Fruit fly (Drosophila melanogaster) whole organism, embryonic: ENCODE results near the gene fok.

Source experiments
- CG10431 ChIP-seq: fragments of 200-800 bp; sonication (Bioruptor generic); optimal IDR thresholded peaks from 3 replicates; lab custom pipeline; 2018; ENCODE audit warnings: missing biosample characterization, mild to moderate bottlenecking, missing genetic modification characterization
- CG10565 ChIP-seq: fragments of 200-800 bp; sonication (Bioruptor generic); optimal IDR thresholded peaks from 3 replicates; lab custom pipeline; 2016; ENCODE audit warnings: missing biosample characterization, mild to moderate bottlenecking, missing genetic modification characterization
- CG11085 ChIP-seq: fragments of 200-800 bp; sonication (Bioruptor generic); IDR thresholded peaks from 2 replicates; pipeline ENCODE4 v1.3.6; 2022; ENCODE audit warnings: missing biosample characterization, missing genetic modification characterization
- CG11695 ChIP-seq: fragments of 200-800 bp; sonication (Bioruptor generic); IDR thresholded peaks from 3 replicates; pipeline ENCODE4 v1.3.6; 2022; ENCODE audit warnings: missing biosample characterization, missing genetic modification characterization
- CG12299 ChIP-seq: fragments of 200-800 bp; sonication (Bioruptor generic); optimal IDR thresholded peaks from 2 replicates; lab custom pipeline; 2018; ENCODE audit warnings: missing biosample characterization, mild to moderate bottlenecking, missing genetic modification characterization
- CG14860 ChIP-seq: fragments of 200-800 bp; sonication (Bioruptor generic); IDR thresholded peaks from 3 replicates; pipeline ENCODE4 v1.3.6; 2022; ENCODE audit warnings: missing biosample characterization, missing genetic modification characterization; ENCODE audit not compliant: partially characterized antibody
- CG14965 ChIP-seq: fragments of 200-800 bp; sonication (Bioruptor generic); optimal IDR thresholded peaks from 2 replicates; lab custom pipeline; 2016; ENCODE audit warnings: missing biosample characterization, missing genetic modification characterization, borderline replicate concordance
- CG17568 ChIP-seq: fragments of 200-800 bp; sonication (Bioruptor generic); optimal IDR thresholded peaks from 2 replicates; lab custom pipeline; 2018; ENCODE audit warnings: missing biosample characterization, mild to moderate bottlenecking, missing genetic modification characterization, moderate library complexity
- CG1792 ChIP-seq: fragments of 200-800 bp; sonication (Bioruptor generic); optimal IDR thresholded peaks from 2 replicates; lab custom pipeline; 2016; ENCODE audit warnings: missing biosample characterization, missing genetic modification characterization
- CG18011 ChIP-seq: fragments of 200-800 bp; sonication (Bioruptor generic); optimal IDR thresholded peaks from 2 replicates; lab custom pipeline; 2017; ENCODE audit warnings: missing biosample characterization, missing genetic modification characterization, mild to moderate bottlenecking, moderate library complexity, missing genotype
- CG18262 ChIP-seq: fragments of 200-800 bp; optimal IDR thresholded peaks from 3 replicates; lab custom pipeline; 2019; ENCODE audit warnings: missing biosample characterization, mild to moderate bottlenecking, missing genetic modification characterization, moderate library complexity
- CG2120 ChIP-seq: fragments of 200-800 bp; sonication (Bioruptor generic); optimal IDR thresholded peaks from 3 replicates; lab custom pipeline; 2016; ENCODE audit warnings: missing biosample characterization, missing genetic modification characterization
- CG2129 ChIP-seq: fragments of 200-800 bp; sonication (Bioruptor generic); IDR thresholded peaks from 2 replicates; pipeline ENCODE4 v1.3.6; 2022; ENCODE audit warnings: missing biosample characterization, missing genetic modification characterization; ENCODE audit not compliant: partially characterized antibody
- CG2889 ChIP-seq: fragments of 200-800 bp; sonication (Bioruptor generic); IDR thresholded peaks from 3 replicates; pipeline ENCODE4 v1.3.6; 2022; ENCODE audit warnings: missing biosample characterization, missing genetic modification characterization
- CG3838 ChIP-seq: fragments of 200-800 bp; sonication (Bioruptor generic); optimal IDR thresholded peaks from 3 replicates; lab custom pipeline; 2016; ENCODE audit warnings: missing biosample characterization, missing genetic modification characterization
- CG8944 ChIP-seq: fragments of 200-800 bp; sonication (Bioruptor generic); optimal IDR thresholded peaks from 3 replicates; lab custom pipeline; 2016; ENCODE audit warnings: missing biosample characterization, missing genetic modification characterization
- D19B ChIP-seq: fragments of 200-800 bp; sonication (Bioruptor generic); optimal IDR thresholded peaks from 2 replicates; lab custom pipeline; 2017; ENCODE audit warnings: missing biosample characterization, mild to moderate bottlenecking, missing genetic modification characterization
- Doc3 ChIP-seq: fragments of 200-800 bp; sonication (Bioruptor generic); IDR thresholded peaks from 3 replicates; pipeline ENCODE4 v1.3.6; 2022; ENCODE audit warnings: missing biosample characterization, missing genetic modification characterization; ENCODE audit not compliant: partially characterized antibody
- Drgx ChIP-seq: fragments of 200-800 bp; sonication (Bioruptor generic); IDR thresholded peaks from 2 replicates; pipeline ENCODE4 v1.3.6; 2022; ENCODE audit warnings: missing biosample characterization, missing genetic modification characterization
- Fer1 ChIP-seq: fragments of 200-800 bp; sonication (Bioruptor generic); optimal IDR thresholded peaks from 2 replicates; lab custom pipeline; 2017; ENCODE audit warnings: missing biosample characterization, mild to moderate bottlenecking, missing genetic modification characterization
- H2.0 ChIP-seq: fragments of 200-800 bp; sonication (Bioruptor generic); IDR thresholded peaks from 2 replicates; pipeline ENCODE4 v1.3.6; 2022; ENCODE audit warnings: missing biosample characterization, missing genetic modification characterization
- HLHmδ ChIP-seq: fragments of 200-800 bp; sonication (Bioruptor generic); optimal IDR thresholded peaks from 2 replicates; lab custom pipeline; 2018; ENCODE audit warnings: missing biosample characterization, mild to moderate bottlenecking, missing genetic modification characterization, moderate library complexity
- MESR4 ChIP-seq: fragments of 200-800 bp; sonication (Bioruptor generic); optimal IDR thresholded peaks from 2 replicates; lab custom pipeline; 2018; ENCODE audit warnings: missing biosample characterization, mild to moderate bottlenecking, missing genetic modification characterization, moderate library complexity
- MTF-1 ChIP-seq: fragments of 200-800 bp; sonication (Bioruptor generic); optimal IDR thresholded peaks from 2 replicates; lab custom pipeline; 2018; ENCODE audit warnings: missing biosample characterization, mild to moderate bottlenecking, missing genetic modification characterization, borderline replicate concordance
- Mrtf ChIP-seq: fragments of 200-800 bp; sonication (Bioruptor generic); IDR thresholded peaks from 3 replicates; pipeline ENCODE4 v1.3.6; 2022; ENCODE audit warnings: missing biosample characterization, missing genetic modification characterization
- PHDP ChIP-seq: fragments of 200-800 bp; sonication (Bioruptor generic); optimal IDR thresholded peaks from 3 replicates; lab custom pipeline; 2018; ENCODE audit warnings: missing biosample characterization, mild to moderate bottlenecking, missing genetic modification characterization, moderate library complexity
- Six4 ChIP-seq: fragments of 200-800 bp; sonication (Bioruptor generic); optimal IDR thresholded peaks from 2 replicates; lab custom pipeline; 2016; ENCODE audit warnings: missing biosample characterization, missing genetic modification characterization
- Usf ChIP-seq: fragments of 200-800 bp; sonication (Bioruptor generic); optimal IDR thresholded peaks from 2 replicates; lab custom pipeline; 2017; ENCODE audit warnings: missing genotype, missing biosample characterization, missing genetic modification characterization
- cad ChIP-seq: fragments of >200 bp; optimal IDR thresholded peaks from 2 replicates; lab custom pipeline; 2017; ENCODE audit warnings: missing biosample characterization, missing genetic modification characterization
- dpn ChIP-seq, 2 experiments: fragments of 200-800 bp; sonication (Bioruptor generic); optimal IDR thresholded peaks; 3 replicates each; lab custom pipeline; 2016; ENCODE audit warnings: missing biosample characterization in 2 of 2, missing genetic modification characterization in 2 of 2
- fd96Cb ChIP-seq: fragments of 200-800 bp; sonication (Bioruptor generic); optimal IDR thresholded peaks from 2 replicates; lab custom pipeline; 2018; ENCODE audit warnings: missing biosample characterization, mild to moderate bottlenecking, missing genetic modification characterization, moderate library complexity
- gcm2 ChIP-seq: fragments of 200-800 bp; sonication (Bioruptor generic); optimal IDR thresholded peaks from 2 replicates; lab custom pipeline; 2016; ENCODE audit warnings: missing biosample characterization, missing genetic modification characterization
- gsb-n ChIP-seq: fragments of 200-800 bp; sonication (Bioruptor generic); optimal IDR thresholded peaks from 3 replicates; lab custom pipeline; 2018; ENCODE audit warnings: missing biosample characterization, mild to moderate bottlenecking, missing genetic modification characterization
- h ChIP-seq: fragments of >200 bp; optimal IDR thresholded peaks from 2 replicates; lab custom pipeline; 2017
- her ChIP-seq: fragments of 200-800 bp; sonication (Bioruptor generic); optimal IDR thresholded peaks from 2 replicates; lab custom pipeline; 2016; ENCODE audit warnings: missing biosample characterization, missing genetic modification characterization
- ken ChIP-seq: fragments of 200-800 bp; sonication (Bioruptor generic); IDR thresholded peaks from 3 replicates; pipeline ENCODE4 v1.3.6; 2022; ENCODE audit warnings: missing biosample characterization, missing genetic modification characterization
- knrl ChIP-seq: fragments of 200-800 bp; sonication (Bioruptor generic); IDR thresholded peaks from 3 replicates; pipeline ENCODE4 v1.3.6; 2022; ENCODE audit warnings: missing biosample characterization, missing genetic modification characterization; ENCODE audit not compliant: partially characterized antibody
- maf-S ChIP-seq: fragments of 200-800 bp; sonication (Bioruptor generic); optimal IDR thresholded peaks from 2 replicates; lab custom pipeline; 2016; ENCODE audit warnings: missing biosample characterization, missing genetic modification characterization
- mld ChIP-seq: fragments of 200-800 bp; sonication (Bioruptor generic); IDR thresholded peaks from 3 replicates; pipeline ENCODE4 v1.3.6; 2022; ENCODE audit warnings: missing biosample characterization, missing genetic modification characterization; ENCODE audit not compliant: partially characterized antibody
- nerfin-1 ChIP-seq: fragments of 200-800 bp; sonication (Bioruptor generic); optimal IDR thresholded peaks from 3 replicates; lab custom pipeline; 2019; ENCODE audit warnings: missing biosample characterization, mild to moderate bottlenecking, missing genetic modification characterization, moderate library complexity
- odd ChIP-seq: fragments of 200-800 bp; sonication (Bioruptor generic); optimal IDR thresholded peaks from 2 replicates; lab custom pipeline; 2017; ENCODE audit warnings: missing biosample characterization, mild to moderate bottlenecking, missing genetic modification characterization
- peb ChIP-seq: fragments of 200-800 bp; sonication (Bioruptor generic); IDR thresholded peaks from 2 replicates; pipeline ENCODE4 v1.3.6; 2022; ENCODE audit warnings: missing biosample characterization, missing genetic modification characterization
- pfk ChIP-seq: fragments of 200-800 bp; sonication (Bioruptor generic); optimal IDR thresholded peaks from 2 replicates; lab custom pipeline; 2018; ENCODE audit warnings: missing biosample characterization, mild to moderate bottlenecking, missing genetic modification characterization, moderate library complexity
- pho ChIP-seq: fragments of 200-800 bp; sonication (Bioruptor generic); optimal IDR thresholded peaks from 2 replicates; lab custom pipeline; 2016; ENCODE audit warnings: missing biosample characterization, missing genetic modification characterization
- ro ChIP-seq: fragments of 200-800 bp; sonication (Bioruptor generic); IDR thresholded peaks from 2 replicates; pipeline ENCODE4 v1.3.6; 2022; ENCODE audit warnings: missing biosample characterization, missing genetic modification characterization
- scrt ChIP-seq: fragments of 200-800 bp; sonication (Bioruptor generic); optimal IDR thresholded peaks from 2 replicates; lab custom pipeline; 2018; ENCODE audit warnings: missing biosample characterization, mild to moderate bottlenecking, missing genetic modification characterization, moderate library complexity
- sqz ChIP-seq: fragments of 200-800 bp; sonication (Bioruptor generic); optimal IDR thresholded peaks from 3 replicates; lab custom pipeline; 2018; ENCODE audit warnings: missing biosample characterization, mild to moderate bottlenecking, missing genetic modification characterization
- ssp ChIP-seq: fragments of 200-800 bp; sonication (Bioruptor generic); IDR thresholded peaks from 2 replicates; pipeline ENCODE4 v1.3.6; 2022; ENCODE audit warnings: missing biosample characterization, missing genetic modification characterization
- sug ChIP-seq: fragments of 200-800 bp; optimal IDR thresholded peaks from 2 replicates; lab custom pipeline; 2019; ENCODE audit warnings: missing biosample characterization, mild to moderate bottlenecking, missing genetic modification characterization, moderate library complexity
- tgo ChIP-seq: fragments of 200-800 bp; sonication (Bioruptor generic); IDR thresholded peaks from 3 replicates; pipeline ENCODE4 v1.3.6; 2022; ENCODE audit warnings: missing biosample characterization, missing genetic modification characterization

The fok gene

DNA sequence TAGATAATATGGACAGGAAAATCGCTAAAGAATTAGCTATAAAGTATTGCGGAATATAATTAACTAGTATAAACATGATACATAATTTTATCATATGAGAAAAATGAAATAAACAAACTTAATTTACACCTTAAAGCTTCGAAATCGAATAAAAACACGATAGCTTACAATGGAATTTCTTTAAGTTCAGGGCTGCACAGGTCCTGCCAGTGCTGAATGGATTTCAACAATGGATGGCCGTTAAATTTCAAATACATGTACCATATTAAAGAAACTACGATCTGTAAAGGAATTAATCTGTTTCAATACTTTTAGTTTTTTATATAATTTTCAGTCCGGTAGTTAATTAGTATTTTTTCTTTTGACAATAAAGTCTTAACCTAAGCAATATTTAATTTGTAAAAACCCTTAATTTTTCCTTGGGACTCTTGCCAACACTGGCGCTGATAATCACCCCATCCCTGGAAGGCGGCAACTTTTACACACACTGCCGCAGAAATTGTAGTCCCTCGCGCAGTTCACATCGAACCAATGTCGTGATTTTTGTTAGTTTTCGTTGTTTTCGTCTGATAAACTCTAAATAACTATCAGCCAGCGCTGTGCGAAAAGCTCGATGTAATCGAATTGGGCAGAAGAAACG is 23.7 kb downstream of the fok start, which contains the start of the genes barr and lok (continued):
- TF ChIP-seq cad (GFP tag; lab: Kevin White, UChicago) = no peak
- peak; percentile 43 to 63 for TF ChIP-seq dpn (GFP tag; optimal IDR thresholded peaks at IDR 0.05; lab: Kevin White, UChicago)
- peak; percentile 75 for TF ChIP-seq CG2120 (GFP tag; lab: Kevin White, UChicago)
- TF ChIP-seq fd96Cb = peak; percentile 19
- TF ChIP-seq ro = no peak
- TF ChIP-seq D19B (GFP tag; lab: Kevin White, UChicago) = peak; percentile 29
- no peak for TF ChIP-seq CG11085 (GFP tag; lab: Robert Waterston, UW)
- TF ChIP-seq Fer1 (GFP tag; lab: Kevin White, UChicago) = no peak
- no peak for TF ChIP-seq gsb-n
- peak; percentile 5 for TF ChIP-seq PHDP (tag; lab: Kevin White, UChicago)
- peak; percentile 44 for TF ChIP-seq nerfin-1 (tag; lab: Kevin White, UChicago)
- TF ChIP-seq CG18011 = peak; percentile 15
- TF ChIP-seq scrt (GFP tag; lab: Kevin White, UChicago) = no peak
- TF ChIP-seq CG10565 (GFP tag; lab: Kevin White, UChicago) = no peak
- TF ChIP-seq gcm2 (GFP tag; lab: Kevin White, UChicago) = no peak
- peak; percentile 39 for TF ChIP-seq CG8944
- TF ChIP-seq CG14965 = no peak
- TF ChIP-seq h (lab: Kevin White, UChicago) = no peak
- TF ChIP-seq ken (GFP tag; lab: Robert Waterston, UW) = no peak
- peak; percentile 63 for TF ChIP-seq sug (tag; lab: Kevin White, UChicago)
- peak; percentile 43; the same call in 1 of the 2 replicates for TF ChIP-seq ssp (GFP tag; lab: Robert Waterston, UW)
- no peak for TF ChIP-seq CG12299 (tag; lab: Kevin White, UChicago)
- peak; percentile 59 for TF ChIP-seq CG18262 (tag; lab: Kevin White, UChicago)
- TF ChIP-seq HLHmδ (GFP tag; lab: Kevin White, UChicago) = no peak
- TF ChIP-seq peb (GFP tag; lab: Robert Waterston, UW) = no peak
- no peak for TF ChIP-seq CG11695 (GFP tag; lab: Robert Waterston, UW)
- TF ChIP-seq CG2129 (GFP tag; lab: Robert Waterston, UW) = no peak
- TF ChIP-seq her (GFP tag; lab: Kevin White, UChicago) = no peak
- TF ChIP-seq Usf (GFP tag; lab: Kevin White, UChicago) = peak; percentile 20
- TF ChIP-seq MESR4 (GFP tag; lab: Kevin White, UChicago) = peak; percentile 68
- TF ChIP-seq pfk = no peak
- peak; percentile 48 for TF ChIP-seq pho
- TF ChIP-seq sqz (GFP tag; lab: Kevin White, UChicago) = no peak
- peak; percentile 44 for TF ChIP-seq CG3838
- peak; percentile 40; the same call in 1 of the 3 replicates for TF ChIP-seq tgo
- TF ChIP-seq MTF-1 (GFP tag; lab: Kevin White, UChicago) = no peak
- no peak for TF ChIP-seq Drgx (GFP tag; lab: Robert Waterston, UW)
- TF ChIP-seq H2.0 (GFP tag; lab: Robert Waterston, UW) = no peak
- peak; percentile 7 for TF ChIP-seq Six4 (GFP tag; lab: Kevin White, UChicago)
- no peak for TF ChIP-seq odd
- no peak for TF ChIP-seq maf-S (GFP tag; lab: Kevin White, UChicago)
- TF ChIP-seq CG1792 = no peak
- TF ChIP-seq CG17568 (GFP tag; lab: Kevin White, UChicago) = no peak
- peak; percentile 28 for TF ChIP-seq CG10431 (GFP tag; lab: Kevin White, UChicago)
- TF ChIP-seq CG14860 = no peak
- no peak for TF ChIP-seq knrl (GFP tag; lab: Robert Waterston, UW)
- TF ChIP-seq Doc3 (GFP tag; lab: Robert Waterston, UW) = no peak
- TF ChIP-seq mld = no peak
- no peak for TF ChIP-seq CG2889 (GFP tag; lab: Robert Waterston, UW)
- no peak for TF ChIP-seq Mrtf
